Worm (Caenorhabditis elegans) whole organism, mixed stage, embryonic: ENCODE data around the gene B0280.7.

Source experiments
- bed-3 ChIP-seq: fragments of 200-800 bp; sonication (Bioruptor generic); optimal IDR thresholded peaks from 3 replicates; lab custom pipeline; 2018; ENCODE audit warnings: mild to moderate bottlenecking, missing genetic modification characterization, moderate library complexity, missing compliant biosample characterization
- blmp-1 ChIP-seq: fragments of 150-350 bp; optimal IDR thresholded peaks from 2 replicates; lab custom pipeline; 2014; ENCODE audit warnings: missing biosample characterization, missing genetic modification characterization
- ces-1 ChIP-seq: fragments of 150-350 bp; optimal IDR thresholded peaks from 2 replicates; lab custom pipeline; 2014; ENCODE audit warnings: missing biosample characterization, missing genetic modification reagents, missing genetic modification characterization
- cnd-1 ChIP-seq: fragments of 200-800 bp; sonication (Bioruptor generic); optimal IDR thresholded peaks from 2 replicates; lab custom pipeline; 2018; ENCODE audit warnings: mild to moderate bottlenecking, missing genetic modification characterization, missing compliant biosample characterization
- elt-1 ChIP-seq: sonication (generic microtip); optimal IDR thresholded peaks from 2 replicates; lab custom pipeline; 2017; ENCODE audit warnings: missing genetic modification characterization, mild to moderate bottlenecking, missing compliant biosample characterization, antibody characterized with exemption, moderate library complexity, borderline replicate concordance; ENCODE audit not compliant: insufficient read depth
- elt-3 ChIP-seq: fragments of 150-350 bp; optimal IDR thresholded peaks from 2 replicates; lab custom pipeline; 2014; ENCODE audit warnings: missing biosample characterization, missing genetic modification characterization
- lin-13 ChIP-seq: fragments of 150-350 bp; optimal IDR thresholded peaks from 2 replicates; lab custom pipeline; 2014; ENCODE audit warnings: missing biosample characterization, missing genetic modification characterization
- lsy-2 ChIP-seq: fragments of 150-350 bp; optimal IDR thresholded peaks from 2 replicates; lab custom pipeline; 2014; ENCODE audit warnings: missing biosample characterization, missing genetic modification characterization
- mep-1 ChIP-seq: fragments of 150-350 bp; optimal IDR thresholded peaks from 2 replicates; lab custom pipeline; 2017; ENCODE audit warnings: missing biosample characterization, missing genetic modification reagents, missing genetic modification characterization, inconsistent platforms
- nhr-12 ChIP-seq: fragments of 150-350 bp; optimal IDR thresholded peaks from 2 replicates; lab custom pipeline; 2014; ENCODE audit warnings: missing biosample characterization, missing genetic modification characterization
- nhr-28 ChIP-seq: fragments of 150-350 bp; optimal IDR thresholded peaks from 2 replicates; lab custom pipeline; 2014; ENCODE audit warnings: missing biosample characterization, missing genetic modification characterization
- pha-4 ChIP-seq: fragments of 150-350 bp; optimal IDR thresholded peaks from 2 replicates; lab custom pipeline; 2018; ENCODE audit warnings: missing biosample characterization, missing genetic modification reagents, missing genetic modification characterization
- snpc-4 ChIP-seq: fragments of 150-350 bp; optimal IDR thresholded peaks from 2 replicates; lab custom pipeline; 2014; ENCODE audit warnings: missing biosample characterization, missing genetic modification characterization
- unc-62 ChIP-seq: fragments of 150-350 bp; optimal IDR thresholded peaks from 2 replicates; lab custom pipeline; 2014; ENCODE audit warnings: missing biosample characterization, missing genetic modification reagents, missing genetic modification characterization

ce11 chrIII:7120477-7120876 lies 8.8 kb upstream of the B0280.7 start:
- TF ChIP-seq elt-1 (tag; lab: Kevin White, UChicago) (no peak), nhr-12 (tag; lab: Kevin White, UChicago) (no peak), pha-4 (tag; lab: Kevin White, UChicago) (no peak), lsy-2 (tag; lab: Kevin White, UChicago) (no peak), snpc-4 (tag; lab: Kevin White, UChicago) (no peak), mep-1 (tag; lab: Kevin White, UChicago) (no peak), lin-13 (tag; lab: Kevin White, UChicago) (no peak), bed-3 (GFP tag; lab: Kevin White, UChicago) (no peak), cnd-1 (no peak), blmp-1 (tag; lab: Kevin White, UChicago) (no peak), ces-1 (GFP tag; lab: Kevin White, UChicago) (no peak), elt-3 (tag; lab: Kevin White, UChicago) (no peak), nhr-28 (tag; lab: Kevin White, UChicago) (no peak), unc-62 (GFP tag; lab: Kevin White, UChicago) (no peak)
